Worm (Caenorhabditis elegans) whole organism, L2 larva: Measurements from ENCODE around the gene Y45G12B.2.

Experiments
- ama-1 ChIP-seq: fragments of 150-350 bp; optimal IDR thresholded peaks from 2 replicates; lab custom pipeline; 2018; ENCODE audit warnings: inconsistent platforms
- ceh-16 ChIP-seq: fragments of 150-350 bp; optimal IDR thresholded peaks from 2 replicates; lab custom pipeline; 2014; ENCODE audit warnings: missing biosample characterization, missing genetic modification characterization
- fos-1 ChIP-seq: fragments of 150-350 bp; optimal IDR thresholded peaks from 2 replicates; lab custom pipeline; 2014; ENCODE audit warnings: missing biosample characterization, missing genetic modification characterization
- lsy-2 ChIP-seq, 2 experiments: fragments of 150-350 bp in 1 of 2; sonication (generic microtip) in 1 of 2; optimal IDR thresholded peaks; 2 replicates each; lab custom pipeline; 2014 to 2017; ENCODE audit warnings: missing biosample characterization in 2 of 2, missing genetic modification characterization in 2 of 2
- mdl-1 ChIP-seq, 2 experiments: fragments of 150-350 bp in 1 of 2; sonication (generic microtip) in 1 of 2; optimal IDR thresholded peaks; 2 replicates each; lab custom pipeline; 2017; ENCODE audit warnings: missing biosample characterization in 2 of 2, missing genetic modification characterization in 2 of 2
- nhr-23 ChIP-seq: fragments of 150-350 bp; optimal IDR thresholded peaks from 2 replicates; lab custom pipeline; 2014; ENCODE audit warnings: missing biosample characterization, missing genetic modification reagents, missing genetic modification characterization
- skn-1 ChIP-seq: sonication (generic microtip); optimal IDR thresholded peaks from 2 replicates; lab custom pipeline; 2017; ENCODE audit warnings: missing biosample characterization, missing genetic modification characterization
- unc-62 ChIP-seq: fragments of 150-350 bp; optimal IDR thresholded peaks from 2 replicates; lab custom pipeline; 2014; ENCODE audit warnings: missing biosample characterization, missing genetic modification reagents, missing genetic modification characterization
- ztf-4 ChIP-seq: fragments of 150-350 bp; optimal IDR thresholded peaks from 2 replicates; lab custom pipeline; 2014; ENCODE audit warnings: missing biosample characterization, missing genetic modification characterization

ce11 chrV:2718688-2719185 is 24.2 kb downstream of the Y45G12B.2 start, which contains the start of gene srt-29:
- TF ChIP-seq ama-1 (lab: Kevin White, UChicago) (no peak), skn-1 (tag; lab: Kevin White, UChicago) (no peak), ceh-16 (tag; lab: Kevin White, UChicago) (no peak), ztf-4 (tag; lab: Kevin White, UChicago) (no peak), fos-1 (tag; lab: Kevin White, UChicago) (no peak), nhr-23 (tag; lab: Kevin White, UChicago) (no peak), unc-62 (GFP tag; lab: Kevin White, UChicago) (no peak), lsy-2 (tag; optimal IDR thresholded peaks at IDR 0.05; lab: Kevin White, UChicago) (no peak), mdl-1 (tag; optimal IDR thresholded peaks at IDR 0.05; lab: Kevin White, UChicago) (no peak)
